Fruit fly (Drosophila melanogaster) whole organism, wandering third instar larva: ENCODE data around the gene CG43136.

Experiments used
- CrebA ChIP-seq: fragments of 200-800 bp; sonication (Bioruptor generic); optimal IDR thresholded peaks from 2 replicates; lab custom pipeline; 2016; ENCODE audit warnings: missing biosample characterization, mild to moderate bottlenecking, missing genetic modification characterization, borderline replicate concordance
- Dfd ChIP-seq: fragments of >200 bp; optimal IDR thresholded peaks from 2 replicates; lab custom pipeline; 2017; ENCODE audit warnings: missing biosample characterization, missing genetic modification characterization
- GATAd ChIP-seq: sonication (Bioruptor generic); optimal IDR thresholded peaks from 2 replicates; lab custom pipeline; 2016; ENCODE audit warnings: missing biosample characterization, missing genetic modification characterization
- Hnf4 ChIP-seq: fragments of 200-800 bp; sonication (Bioruptor generic); optimal IDR thresholded peaks from 2 replicates; lab custom pipeline; 2016; ENCODE audit warnings: missing biosample characterization, mild to moderate bottlenecking, missing genetic modification characterization
- Myc ChIP-seq: fragments of >200 bp; optimal IDR thresholded peaks from 2 replicates; lab custom pipeline; 2017
- N ChIP-seq: fragments of >200 bp; optimal IDR thresholded peaks from 2 replicates; lab custom pipeline; 2018; ENCODE audit warnings: missing biosample characterization, missing external identifiers, missing genetic modification characterization
- brk ChIP-seq: fragments of 200-800 bp; sonication (Bioruptor generic); optimal IDR thresholded peaks from 2 replicates; lab custom pipeline; 2016; ENCODE audit warnings: missing biosample characterization, mild to moderate bottlenecking, missing genetic modification characterization
- h ChIP-seq: fragments of 200-800 bp; sonication (Bioruptor generic); optimal IDR thresholded peaks from 3 replicates; lab custom pipeline; 2016; ENCODE audit warnings: missing biosample characterization, mild to moderate bottlenecking, missing genetic modification characterization

DNA sequence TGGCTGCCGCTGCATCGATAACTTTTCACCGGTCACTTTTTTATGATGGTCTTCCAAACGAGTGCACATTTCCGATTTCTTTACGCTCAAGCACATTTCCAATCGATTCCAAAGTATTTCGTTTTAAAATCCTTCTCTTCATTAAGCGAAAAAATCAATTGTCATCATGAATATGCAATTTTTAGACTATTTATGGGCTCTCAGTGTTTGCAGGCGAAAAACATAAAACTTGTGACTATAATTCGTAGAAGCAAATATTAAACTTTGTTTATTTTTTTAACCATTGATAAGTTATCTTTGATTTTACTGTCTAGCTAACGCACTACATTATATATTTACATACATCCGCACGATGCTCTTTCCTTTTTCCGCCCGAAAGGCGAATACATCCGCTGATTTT, 44.9 kb upstream of the CG43136 start, which contains the start of gene Prosbeta2R1:
- no peak for TF ChIP-seq brk (GFP tag; lab: Kevin White, UChicago)
- TF ChIP-seq CrebA = no peak
- no peak for TF ChIP-seq Hnf4 (GFP tag; lab: Kevin White, UChicago)
- no peak for TF ChIP-seq Dfd (GFP tag; lab: Kevin White, UChicago)
- TF ChIP-seq h (GFP tag; lab: Kevin White, UChicago) = no peak
- TF ChIP-seq Myc = no peak
- TF ChIP-seq N (GFP tag; lab: Kevin White, UChicago) = no peak
- TF ChIP-seq GATAd (GFP tag; lab: Kevin White, UChicago) = no peak
